Fruit fly (Drosophila melanogaster) S2 (cell line): ENCODE results near the gene UQCR-11.

ENCODE experiments used
- CG8478 ChIP-seq: fragments of >200 bp; optimal IDR thresholded peaks from 2 replicates; lab custom pipeline; 2018
- CTCF ChIP-seq, 2 experiments: fragments of >200 bp; optimal IDR thresholded peaks; 2 replicates each; lab custom pipeline; 2018

Gene UQCR-11

dm6 chr3L:25120499-25121101, at the start of gene UQCR-11:
UQCR-11 (plus strand) TSS chr3L:25120709.
- peak in 1 of 2 experiments; percentile 3 for TF ChIP-seq CTCF (optimal IDR thresholded peaks at IDR 0.05; lab: Kevin White, UChicago)
- TF ChIP-seq CG8478 (lab: Kevin White, UChicago): no peak

dm6 chr3L:25107294-25107693, 13.2 kb upstream of the UQCR-11 start, which contains the start of gene Set1:
Set1 (plus strand) TSS chr3L:25107594.
- TF ChIP-seq CTCF (optimal IDR thresholded peaks at IDR 0.05; lab: Kevin White, UChicago) (no peak), CG8478 (lab: Kevin White, UChicago) (no peak)

dm6 chr3L:25107768-25108167, 12.7 kb upstream of the UQCR-11 start:
- no peak for TF ChIP-seq CTCF (optimal IDR thresholded peaks at IDR 0.05; lab: Kevin White, UChicago)
- TF ChIP-seq CG8478 (lab: Kevin White, UChicago): no peak

dm6 chr3L:25108721-25109120, 11.8 kb upstream of the UQCR-11 start:
- TF ChIP-seq CTCF (optimal IDR thresholded peaks at IDR 0.05; lab: Kevin White, UChicago): no peak
- no peak for TF ChIP-seq CG8478 (lab: Kevin White, UChicago)

DNA sequence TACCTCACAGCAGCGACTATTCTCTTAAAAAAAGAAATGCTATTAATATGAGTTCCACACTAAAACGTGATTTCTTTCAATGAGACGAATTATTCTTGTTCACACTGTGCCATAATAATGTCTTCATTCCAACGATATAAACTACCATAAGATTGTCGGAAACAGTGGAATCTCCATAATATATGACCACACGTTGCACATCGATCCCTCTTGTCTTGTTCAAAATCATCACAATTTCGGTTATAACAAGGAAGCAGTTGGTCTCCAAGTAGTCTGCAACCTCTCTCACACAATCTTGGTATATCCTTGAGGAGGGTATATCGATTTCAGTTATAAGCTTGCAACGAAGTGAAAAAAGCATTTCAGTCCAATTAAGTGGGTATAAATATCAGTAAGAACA, 4.6 kb upstream of the UQCR-11 start, which contains the start of gene MED21:
Gene MED21, minus strand, starts transcription at position 48 of the 400 bp plus-strand sequence.
- TF ChIP-seq CTCF (optimal IDR thresholded peaks at IDR 0.05; lab: Kevin White, UChicago): no peak
- no peak for TF ChIP-seq CG8478 (lab: Kevin White, UChicago)

- TF ChIP-seq CG8478 (lab: Kevin White, UChicago): no peak
Measured at dm6 chr3L:25121183-25121860, 813 bp downstream of the UQCR-11 start.

dm6 chr3L:25150231-25150630, 29.7 kb downstream of the UQCR-11 start:
- no peak for TF ChIP-seq CTCF (optimal IDR thresholded peaks at IDR 0.05; lab: Kevin White, UChicago)
- TF ChIP-seq CG8478 (lab: Kevin White, UChicago): no peak
